Fruit fly (Drosophila melanogaster) whole organism, pupa: ENCODE measurements around the gene Argk1.

ENCODE experiments used
- CG12605 ChIP-seq: fragments of 200-800 bp; sonication (Bioruptor generic); IDR thresholded peaks from 2 replicates; pipeline ENCODE4 v1.3.6; 2022; ENCODE audit warnings: missing biosample characterization, missing genetic modification characterization
- CG13204 ChIP-seq: fragments of 200-800 bp; sonication (Bioruptor generic); optimal IDR thresholded peaks from 2 replicates; lab custom pipeline; 2018; ENCODE audit warnings: missing biosample characterization, mild to moderate bottlenecking, missing genetic modification characterization, moderate library complexity
- CG14655 ChIP-seq: fragments of 200-800 bp; sonication (Bioruptor generic); optimal IDR thresholded peaks from 3 replicates; lab custom pipeline; 2017; ENCODE audit warnings: mild to moderate bottlenecking, missing biosample characterization, missing genetic modification reagents, missing genetic modification characterization
- CG17806 ChIP-seq: fragments of 200-800 bp; sonication (Bioruptor generic); optimal IDR thresholded peaks from 2 replicates; lab custom pipeline; 2018; ENCODE audit warnings: missing biosample characterization, mild to moderate bottlenecking, missing genetic modification characterization, moderate library complexity
- CG32121 ChIP-seq: fragments of 200-800 bp; sonication (Bioruptor generic); IDR thresholded peaks from 2 replicates; pipeline ENCODE4 v1.3.6; 2022; ENCODE audit warnings: missing biosample characterization, missing genetic modification characterization
- CG4496 ChIP-seq: fragments of 200-800 bp; sonication (Bioruptor generic); IDR thresholded peaks from 3 replicates; pipeline ENCODE4 v1.3.6; 2022; ENCODE audit warnings: missing biosample characterization, missing genetic modification characterization
- CG8159 ChIP-seq: fragments of 200-800 bp; sonication (Bioruptor generic); optimal IDR thresholded peaks from 3 replicates; lab custom pipeline; 2018; ENCODE audit warnings: missing biosample characterization, mild to moderate bottlenecking, missing genetic modification characterization, moderate library complexity
- CG9948 ChIP-seq: fragments of 200-800 bp; sonication (Bioruptor generic); optimal IDR thresholded peaks from 2 replicates; lab custom pipeline; 2018; ENCODE audit warnings: missing biosample characterization, mild to moderate bottlenecking, missing genetic modification characterization, moderate library complexity
- EcR ChIP-seq: fragments of 200-800 bp; sonication (Bioruptor generic); optimal IDR thresholded peaks from 3 replicates; lab custom pipeline; 2019; ENCODE audit warnings: missing biosample characterization, missing genetic modification characterization, mild to moderate bottlenecking, moderate library complexity, missing genetic modification reagents
- Ets98B ChIP-seq: fragments of 200-800 bp; sonication (Bioruptor generic); IDR thresholded peaks from 2 replicates; pipeline ENCODE4 v1.3.6; 2022; ENCODE audit warnings: missing biosample characterization, missing genetic modification characterization
- Pif1B ChIP-seq: fragments of 200-800 bp; sonication (Bioruptor generic); optimal IDR thresholded peaks from 3 replicates; lab custom pipeline; 2016; ENCODE audit warnings: missing biosample characterization, missing genetic modification characterization
- gl ChIP-seq: fragments of 200-800 bp; sonication (Bioruptor generic); optimal IDR thresholded peaks from 2 replicates; lab custom pipeline; 2018; ENCODE audit warnings: missing biosample characterization, mild to moderate bottlenecking, missing genetic modification characterization
- rn ChIP-seq: fragments of 200-800 bp; sonication (Bioruptor generic); IDR thresholded peaks from 2 replicates; pipeline ENCODE4 v1.3.6; 2022; ENCODE audit warnings: missing biosample characterization, missing genetic modification characterization

DNA sequence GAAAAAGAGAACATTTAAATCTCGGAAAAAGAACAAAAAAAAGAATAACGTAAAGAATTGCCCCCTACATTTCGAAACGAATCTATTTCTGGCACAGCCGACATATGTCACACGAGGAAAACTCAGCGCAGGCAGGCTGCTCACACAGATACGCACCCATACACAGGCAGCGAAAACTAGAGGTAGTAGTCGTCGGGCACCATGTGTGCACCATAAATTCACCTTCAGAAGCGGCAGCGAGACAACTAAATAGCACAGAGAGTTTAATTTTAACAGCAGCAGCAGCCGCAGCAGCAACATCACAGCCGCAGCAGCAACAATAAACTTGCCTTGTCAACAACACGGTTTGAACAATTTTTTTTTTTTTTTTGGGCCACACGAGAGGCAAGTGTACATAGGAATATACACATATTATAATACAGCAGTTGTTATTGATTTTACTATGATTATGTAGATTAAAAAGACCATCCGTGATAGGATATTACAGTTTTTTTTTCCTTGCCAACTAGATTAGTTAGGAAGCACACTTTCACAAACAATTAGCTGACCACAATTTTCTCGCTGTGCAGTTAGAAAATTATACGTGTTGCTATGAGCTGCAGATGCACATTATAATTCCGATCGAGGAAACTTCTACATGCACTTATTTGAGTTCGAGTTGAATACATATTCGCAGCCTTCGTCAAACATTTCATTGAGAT is 47.9 kb upstream of the Argk1 start:
- TF ChIP-seq rn (GFP tag; lab: Robert Waterston, UW) = no peak
- no peak for TF ChIP-seq EcR
- TF ChIP-seq CG9948 = no peak
- TF ChIP-seq CG4496 (GFP tag; lab: Robert Waterston, UW) = no peak
- no peak; the same call in 1 of the 2 replicates for TF ChIP-seq CG32121 (GFP tag; lab: Robert Waterston, UW)
- no peak for TF ChIP-seq CG8159 (tag; lab: Kevin White, UChicago)
- TF ChIP-seq CG17806 (tag; lab: Kevin White, UChicago) = no peak
- no peak for TF ChIP-seq CG12605 (GFP tag; lab: Robert Waterston, UW)
- TF ChIP-seq CG14655 (GFP tag; lab: Kevin White, UChicago) = no peak
- no peak for TF ChIP-seq gl (tag; lab: Kevin White, UChicago)
- TF ChIP-seq Pif1B (GFP tag; lab: Kevin White, UChicago) = no peak
- TF ChIP-seq Ets98B (GFP tag; lab: Robert Waterston, UW) = no peak
- no peak for TF ChIP-seq CG13204 (GFP tag; lab: Kevin White, UChicago)
